Fruit fly (Drosophila melanogaster) whole organism, embryonic: ENCODE data around the gene CG9297.

Source experiments
- Blimp-1 ChIP-seq: fragments of 200-800 bp; sonication (Bioruptor generic); optimal IDR thresholded peaks from 3 replicates; lab custom pipeline; 2018; ENCODE audit warnings: missing biosample characterization, missing genetic modification characterization, mild to moderate bottlenecking, moderate library complexity, missing genetic modification reagents
- CG10979 ChIP-seq: fragments of 200-800 bp; sonication (Bioruptor generic); optimal IDR thresholded peaks from 2 replicates; lab custom pipeline; 2018; ENCODE audit warnings: missing biosample characterization, mild to moderate bottlenecking, missing genetic modification characterization, moderate library complexity
- CG11504 ChIP-seq: fragments of 200-800 bp; sonication (Bioruptor generic); optimal IDR thresholded peaks from 3 replicates; lab custom pipeline; 2019; ENCODE audit warnings: missing biosample characterization, mild to moderate bottlenecking, missing genetic modification characterization, moderate library complexity
- CG12942 ChIP-seq: fragments of 200-800 bp; sonication (Bioruptor generic); optimal IDR thresholded peaks from 3 replicates; lab custom pipeline; 2016; ENCODE audit warnings: missing biosample characterization, missing genetic modification characterization
- CG13624 ChIP-seq: fragments of 200-800 bp; sonication (Bioruptor generic); optimal IDR thresholded peaks from 2 replicates; lab custom pipeline; 2016; ENCODE audit warnings: missing biosample characterization, missing genetic modification characterization
- CG14710 ChIP-seq: fragments of 200-800 bp; sonication (Bioruptor generic); optimal IDR thresholded peaks from 3 replicates; lab custom pipeline; 2019; ENCODE audit warnings: missing biosample characterization, mild to moderate bottlenecking, missing genetic modification characterization, moderate library complexity
- CG15696 ChIP-seq: fragments of 200-800 bp; sonication (Bioruptor generic); optimal IDR thresholded peaks from 2 replicates; lab custom pipeline; 2019; ENCODE audit warnings: missing biosample characterization, mild to moderate bottlenecking, missing genetic modification characterization, moderate library complexity
- CG1602 ChIP-seq: fragments of 200-800 bp; sonication (Bioruptor generic); optimal IDR thresholded peaks from 3 replicates; lab custom pipeline; 2016; ENCODE audit warnings: missing biosample characterization, missing genetic modification characterization
- CG17328 ChIP-seq: fragments of 200-800 bp; sonication (Bioruptor generic); IDR thresholded peaks from 2 replicates; pipeline ENCODE4 v1.3.6; 2022; ENCODE audit warnings: missing biosample characterization, missing genetic modification characterization
- CG17361 ChIP-seq: fragments of 200-800 bp; sonication (Bioruptor generic); IDR thresholded peaks from 3 replicates; pipeline ENCODE4 v1.3.6; 2022; ENCODE audit warnings: missing biosample characterization, missing genetic modification characterization
- CG17829 ChIP-seq: fragments of 200-800 bp; optimal IDR thresholded peaks from 2 replicates; lab custom pipeline; 2019; ENCODE audit warnings: missing biosample characterization, mild to moderate bottlenecking, missing genetic modification characterization, moderate library complexity
- CG1832 ChIP-seq: fragments of 200-800 bp; sonication (Bioruptor generic); optimal IDR thresholded peaks from 2 replicates; lab custom pipeline; 2017; ENCODE audit warnings: missing biosample characterization, mild to moderate bottlenecking, missing genetic modification characterization, inconsistent platforms
- CG2202 ChIP-seq: fragments of 200-800 bp; sonication (Bioruptor generic); optimal IDR thresholded peaks from 2 replicates; lab custom pipeline; 2018; ENCODE audit warnings: missing biosample characterization, mild to moderate bottlenecking, missing genetic modification characterization
- CG2678 ChIP-seq: fragments of 200-800 bp; sonication (Bioruptor generic); optimal IDR thresholded peaks from 3 replicates; lab custom pipeline; 2019; ENCODE audit warnings: missing biosample characterization, mild to moderate bottlenecking, missing genetic modification characterization, moderate library complexity
- CG2712 ChIP-seq: fragments of 200-800 bp; optimal IDR thresholded peaks from 3 replicates; lab custom pipeline; 2019; ENCODE audit warnings: missing biosample characterization, mild to moderate bottlenecking, missing genetic modification characterization, moderate library complexity
- CG2875 ChIP-seq: fragments of 200-800 bp; sonication (Bioruptor generic); optimal IDR thresholded peaks from 2 replicates; lab custom pipeline; 2017; ENCODE audit warnings: missing biosample characterization, mild to moderate bottlenecking, missing genetic modification characterization, missing genetic modification reagents
- CG30020 ChIP-seq: fragments of 200-800 bp; optimal IDR thresholded peaks from 2 replicates; lab custom pipeline; 2019; ENCODE audit warnings: missing biosample characterization, mild to moderate bottlenecking, missing genetic modification characterization, moderate library complexity
- CG31441 ChIP-seq: fragments of 200-800 bp; sonication (Bioruptor generic); IDR thresholded peaks from 2 replicates; pipeline ENCODE4 v1.3.6; 2022; ENCODE audit warnings: missing biosample characterization, missing genetic modification characterization
- CG4424 ChIP-seq: fragments of 200-800 bp; sonication (Bioruptor generic); optimal IDR thresholded peaks from 3 replicates; lab custom pipeline; 2016; ENCODE audit warnings: missing biosample characterization, missing genetic modification characterization
- CG4820 ChIP-seq: fragments of 200-800 bp; sonication (Bioruptor generic); optimal IDR thresholded peaks from 3 replicates; lab custom pipeline; 2016; ENCODE audit warnings: missing biosample characterization, missing genetic modification characterization
- CG6254 ChIP-seq: fragments of 200-800 bp; sonication (Bioruptor generic); optimal IDR thresholded peaks from 3 replicates; lab custom pipeline; 2017; ENCODE audit warnings: mild to moderate bottlenecking, missing biosample characterization, missing genetic modification reagents, missing genetic modification characterization
- CG7839 ChIP-seq: fragments of 200-800 bp; sonication (Bioruptor generic); optimal IDR thresholded peaks from 3 replicates; lab custom pipeline; 2018; ENCODE audit warnings: missing biosample characterization, mild to moderate bottlenecking, missing genetic modification characterization, moderate library complexity
- CG8290 ChIP-seq, 3 experiments: fragments of 200-800 bp; sonication (Bioruptor generic); optimal IDR thresholded peaks; 2 replicates each; lab custom pipeline; 2016 to 2019; ENCODE audit warnings: missing biosample characterization in 3 of 3, missing genetic modification characterization in 3 of 3, mild to moderate bottlenecking in 2 of 3, moderate library complexity in 1 of 3
- CG8359 ChIP-seq: fragments of 200-800 bp; sonication (Bioruptor generic); optimal IDR thresholded peaks from 2 replicates; lab custom pipeline; 2017; ENCODE audit warnings: missing biosample characterization, mild to moderate bottlenecking, missing genetic modification characterization, borderline replicate concordance
- CG8388 ChIP-seq: fragments of 200-800 bp; sonication (Bioruptor generic); optimal IDR thresholded peaks from 2 replicates; lab custom pipeline; 2019; ENCODE audit warnings: missing biosample characterization, mild to moderate bottlenecking, missing genetic modification characterization, moderate library complexity
- CG8478 ChIP-seq: fragments of >200 bp; optimal IDR thresholded peaks from 2 replicates; lab custom pipeline; 2018
- CG8924 ChIP-seq: fragments of 200-800 bp; optimal IDR thresholded peaks from 3 replicates; lab custom pipeline; 2019; ENCODE audit warnings: missing biosample characterization, mild to moderate bottlenecking, missing genetic modification characterization, moderate library complexity
- D ChIP-seq, 2 experiments: fragments of 200-800 bp in 1 of 2; fragments of >200 bp in 1 of 2; sonication (Bioruptor generic) in 1 of 2; optimal IDR thresholded peaks; 2 replicates in 1 of 2; 3 replicates in 1 of 2; lab custom pipeline; 2017; ENCODE audit warnings: mild to moderate bottlenecking in 1 of 2, missing biosample characterization in 1 of 2, missing genetic modification characterization in 1 of 2, missing genetic modification reagents in 1 of 2
- Dll ChIP-seq: fragments of 200-800 bp; sonication (Bioruptor generic); IDR thresholded peaks from 4 replicates; pipeline ENCODE4 v1.3.6; 2022; ENCODE audit warnings: missing biosample characterization, missing genetic modification characterization; ENCODE audit not compliant: partially characterized antibody
- Dref ChIP-seq: fragments of 200-800 bp; sonication (Bioruptor generic); IDR thresholded peaks from 2 replicates; pipeline ENCODE4 v1.3.6; 2022; ENCODE audit warnings: missing biosample characterization, missing genetic modification characterization
- Elba2 ChIP-seq: fragments of 200-800 bp; sonication (Bioruptor generic); optimal IDR thresholded peaks from 3 replicates; lab custom pipeline; 2016; ENCODE audit warnings: missing biosample characterization, missing genetic modification characterization
- HHEX ChIP-seq: fragments of 200-800 bp; sonication (Bioruptor generic); optimal IDR thresholded peaks from 3 replicates; lab custom pipeline; 2017; ENCODE audit warnings: missing biosample characterization, mild to moderate bottlenecking, missing genetic modification characterization, missing genetic modification reagents
- HmgZ ChIP-seq: fragments of 200-800 bp; sonication (Bioruptor generic); optimal IDR thresholded peaks from 2 replicates; lab custom pipeline; 2018; ENCODE audit warnings: missing biosample characterization, mild to moderate bottlenecking, missing genetic modification characterization
- Spps ChIP-seq: fragments of 200-800 bp; sonication (Bioruptor generic); optimal IDR thresholded peaks from 2 replicates; lab custom pipeline; 2018; ENCODE audit warnings: missing biosample characterization, mild to moderate bottlenecking, missing genetic modification characterization
- Ssrp ChIP-seq: fragments of 200-800 bp; sonication (Bioruptor generic); optimal IDR thresholded peaks from 2 replicates; lab custom pipeline; 2018; ENCODE audit warnings: missing biosample characterization, mild to moderate bottlenecking, missing genetic modification characterization, moderate library complexity
- br ChIP-seq: fragments of >200 bp; optimal IDR thresholded peaks from 2 replicates; lab custom pipeline; 2017
- bsh ChIP-seq, 2 experiments: fragments of 200-800 bp; sonication (Bioruptor generic); optimal IDR thresholded peaks; 2 replicates each; lab custom pipeline; 2017 to 2018; ENCODE audit warnings: mild to moderate bottlenecking in 2 of 2, missing biosample characterization in 2 of 2, missing genetic modification characterization in 2 of 2, moderate library complexity in 1 of 2
- cg ChIP-seq: fragments of 200-800 bp; sonication (Bioruptor generic); optimal IDR thresholded peaks from 3 replicates; lab custom pipeline; 2019; ENCODE audit warnings: missing biosample characterization, mild to moderate bottlenecking, missing genetic modification characterization, moderate library complexity
- ci ChIP-seq: fragments of 200-800 bp; sonication (Bioruptor generic); IDR thresholded peaks from 3 replicates; pipeline ENCODE4 v1.3.6; 2022; ENCODE audit warnings: missing biosample characterization, missing genetic modification characterization
- crp ChIP-seq, 2 experiments: fragments of 200-800 bp; sonication (Bioruptor generic); optimal IDR thresholded peaks; 2 replicates in 1 of 2; 3 replicates in 1 of 2; lab custom pipeline; 2017; ENCODE audit warnings: missing biosample characterization in 2 of 2, missing genetic modification characterization in 2 of 2, mild to moderate bottlenecking in 1 of 2, moderate library complexity in 1 of 2
- dmrt11E ChIP-seq: fragments of 200-800 bp; sonication (Bioruptor generic); optimal IDR thresholded peaks from 3 replicates; lab custom pipeline; 2018; ENCODE audit warnings: missing biosample characterization, mild to moderate bottlenecking, missing genetic modification characterization, moderate library complexity
- fd64A ChIP-seq: fragments of 200-800 bp; sonication (Bioruptor generic); optimal IDR thresholded peaks from 3 replicates; lab custom pipeline; 2018; ENCODE audit warnings: missing biosample characterization, mild to moderate bottlenecking, missing genetic modification characterization
- gem ChIP-seq: fragments of 200-800 bp; sonication (Bioruptor generic); optimal IDR thresholded peaks from 2 replicates; lab custom pipeline; 2019; ENCODE audit warnings: missing biosample characterization, mild to moderate bottlenecking, missing genetic modification characterization, moderate library complexity
- gsb-n ChIP-seq: fragments of 200-800 bp; sonication (Bioruptor generic); optimal IDR thresholded peaks from 3 replicates; lab custom pipeline; 2018; ENCODE audit warnings: missing biosample characterization, mild to moderate bottlenecking, missing genetic modification characterization
- gt ChIP-seq: fragments of 200-800 bp; sonication (Bioruptor generic); IDR thresholded peaks from 2 replicates; pipeline ENCODE4 v1.3.6; 2022; ENCODE audit warnings: missing biosample characterization, missing genetic modification characterization
- nmo ChIP-seq: fragments of 200-800 bp; sonication (Bioruptor generic); optimal IDR thresholded peaks from 2 replicates; lab custom pipeline; 2018; ENCODE audit warnings: missing biosample characterization, mild to moderate bottlenecking, missing genetic modification characterization, moderate library complexity
- phol ChIP-seq: fragments of 200-800 bp; sonication (Bioruptor generic); optimal IDR thresholded peaks from 3 replicates; lab custom pipeline; 2018; ENCODE audit warnings: missing biosample characterization, mild to moderate bottlenecking, missing genetic modification characterization, moderate library complexity
- unpg ChIP-seq: fragments of 200-800 bp; sonication (Bioruptor generic); optimal IDR thresholded peaks from 3 replicates; lab custom pipeline; 2018; ENCODE audit warnings: missing biosample characterization, mild to moderate bottlenecking, missing genetic modification characterization, moderate library complexity

Gene CG9297

dm6 chr3R:13794666-13795055, 23.4 kb downstream of the CG9297 start (continued):
- TF ChIP-seq ci (0 out of 3 replicates have a peak, but pooled peaks have one; percentile 46), CG2875 (peak; percentile 6), CG1832 (GFP tag; lab: Kevin White, UChicago) (peak; percentile 61), Dll (GFP tag; lab: Robert Waterston, UW) (no peak), Dref (GFP tag; lab: Robert Waterston, UW) (no peak), CG8478 (lab: Kevin White, UChicago) (peak; percentile 86), CG8290 (GFP tag; optimal IDR thresholded peaks at IDR 0.05; lab: Kevin White, UChicago) (no peak), CG8290 (tag; optimal IDR thresholded peaks at IDR 0.05; lab: Kevin White, UChicago) (peak in 1 of 2 experiments; percentile 70), CG8924 (tag; lab: Kevin White, UChicago) (peak; percentile 50), cg (GFP tag; lab: Kevin White, UChicago) (peak; percentile 73), CG13624 (GFP tag; lab: Kevin White, UChicago) (no peak), crp (GFP tag; optimal IDR thresholded peaks at IDR 0.05; lab: Kevin White, UChicago) (peak in 1 of 2 experiments; percentile 19)

- TF ChIP-seq HHEX (GFP tag; lab: Kevin White, UChicago) (no peak), CG11504 (peak; percentile 50), dmrt11E (peak; percentile 52), CG2202 (tag; lab: Kevin White, UChicago) (peak; percentile 8), CG31441 (GFP tag; lab: Robert Waterston, UW) (peak; percentile 60), nmo (GFP tag; lab: Kevin White, UChicago) (peak; percentile 57), gem (tag; lab: Kevin White, UChicago) (peak; percentile 69), gt (GFP tag; lab: Robert Waterston, UW) (no peak), CG17361 (GFP tag; lab: Robert Waterston, UW) (peak; percentile 57), CG7839 (tag; lab: Kevin White, UChicago) (peak; percentile 30), phol (tag; lab: Kevin White, UChicago) (peak; percentile 57), CG2678 (tag; lab: Kevin White, UChicago) (peak; percentile 54), CG4820 (peak; percentile 2), CG4424 (peak; percentile 11), CG17328 (GFP tag; lab: Robert Waterston, UW) (peak; percentile 24; the same call in 1 of the 2 replicates), CG1602 (GFP tag; lab: Kevin White, UChicago) (peak; percentile 15), br (lab: Kevin White, UChicago) (no peak), bsh (GFP tag; optimal IDR thresholded peaks at IDR 0.05; lab: Kevin White, UChicago) (peak in 1 of 2 experiments; percentile 85), CG15696 (tag; lab: Kevin White, UChicago) (no peak), CG12942 (no peak), Elba2 (no peak), HmgZ (tag; lab: Kevin White, UChicago) (no peak), CG30020 (no peak), CG10979 (tag; lab: Kevin White, UChicago) (peak; percentile 76), Spps (peak; percentile 8), gsb-n (tag; lab: Kevin White, UChicago) (peak; percentile 29), fd64A (no peak), unpg (GFP tag; lab: Kevin White, UChicago) (peak; percentile 32), Ssrp (tag; lab: Kevin White, UChicago) (peak; percentile 59), CG8388 (GFP tag; lab: Kevin White, UChicago) (peak; percentile 47), CG14710 (tag; lab: Kevin White, UChicago) (peak; percentile 60), CG8359 (peak; percentile 41), Blimp-1 (GFP tag; lab: Kevin White, UChicago) (peak; percentile 59), CG17829 (tag; lab: Kevin White, UChicago) (peak; percentile 66), CG6254 (GFP tag; lab: Kevin White, UChicago) (peak; percentile 47), CG2712 (peak; percentile 71), D (optimal IDR thresholded peaks at IDR 0.05; lab: Kevin White, UChicago) (no peak), D (GFP tag; optimal IDR thresholded peaks at IDR 0.05; lab: Kevin White, UChicago) (peak; percentile 48)
Measured at dm6 chr3R:13796071-13796470, 24.8 kb downstream of the CG9297 start.
